Fruit fly (Drosophila melanogaster) S2 (cell line): Measurements from ENCODE around the gene Rlb1.

Experiments
- CG8478 ChIP-seq: fragments of >200 bp; optimal IDR thresholded peaks from 2 replicates; lab custom pipeline; 2018
- CTCF ChIP-seq, 2 experiments: fragments of >200 bp; optimal IDR thresholded peaks; 2 replicates each; lab custom pipeline; 2018

Rlb1 gene

DNA sequence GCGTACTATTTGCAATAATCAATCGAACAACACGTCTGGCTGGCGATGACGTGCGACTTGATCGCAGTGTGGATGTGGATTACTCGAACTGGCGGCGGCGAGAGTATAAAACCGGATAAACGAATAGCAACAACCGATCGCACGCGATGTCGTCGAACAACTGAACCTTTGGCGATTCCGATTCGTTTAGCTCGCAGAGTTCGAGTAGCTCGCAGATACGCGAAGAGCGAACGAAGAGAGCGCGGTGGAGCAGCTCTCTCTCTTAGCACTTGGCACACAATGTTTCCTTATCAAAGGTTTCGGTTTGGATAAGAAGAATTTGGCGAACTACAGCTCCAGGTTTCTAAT lies 10.7 kb upstream of the Rlb1 start, which contains the start of gene RhoL:
Gene RhoL, minus strand, starts transcription at position 166 of the 348 bp plus-strand sequence.
- TF ChIP-seq CG8478 (lab: Kevin White, UChicago), result no peak
- no peak for TF ChIP-seq CTCF (optimal IDR thresholded peaks at IDR 0.05; lab: Kevin White, UChicago)

dm6 chr3R:9503329-9504088 lies 9.6 kb upstream of the Rlb1 start:
- TF ChIP-seq CTCF (optimal IDR thresholded peaks at IDR 0.05; lab: Kevin White, UChicago) (no peak), CG8478 (lab: Kevin White, UChicago) (no peak)

- TF ChIP-seq CG8478 (lab: Kevin White, UChicago), result no peak
- no peak for TF ChIP-seq CTCF (optimal IDR thresholded peaks at IDR 0.05; lab: Kevin White, UChicago)
Observed at dm6 chr3R:9504355-9504754, 8.8 kb upstream of the Rlb1 start, which contains the start of gene CG8149. Gene CG8149 (plus strand): TSS chr3R:9504656.

DNA sequence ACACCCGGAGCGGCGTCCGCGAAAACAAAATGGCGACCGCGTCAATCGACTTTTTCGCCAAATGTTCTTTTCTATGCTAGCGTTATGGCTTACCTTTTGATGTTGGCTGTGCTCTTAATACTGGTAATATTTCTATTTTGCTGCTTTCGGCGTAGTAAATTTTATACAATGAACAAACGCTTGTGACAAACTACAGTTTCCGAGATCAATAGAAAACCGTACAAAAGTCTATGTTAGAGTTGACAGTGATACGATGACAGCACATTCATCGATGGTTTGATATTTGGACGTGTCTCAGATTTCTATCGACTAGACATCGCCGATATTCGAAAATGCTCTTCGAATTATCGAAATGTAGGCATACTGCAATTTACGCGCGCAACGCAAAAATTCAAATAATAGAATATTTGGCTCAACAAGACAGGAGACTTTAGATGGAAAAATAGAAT lies 3.0 kb upstream of the Rlb1 start, which contains the start of gene rump:
Gene rump, minus strand, starts transcription at position 255 of the 449 bp plus-strand sequence.
- TF ChIP-seq CG8478 (lab: Kevin White, UChicago) (no peak), CTCF (optimal IDR thresholded peaks at IDR 0.05; lab: Kevin White, UChicago) (no peak)

- no peak for TF ChIP-seq CTCF (optimal IDR thresholded peaks at IDR 0.05; lab: Kevin White, UChicago)
- TF ChIP-seq CG8478 (lab: Kevin White, UChicago), result no peak
Observed at dm6 chr3R:9512193-9513051, 705 bp upstream of the Rlb1 start.

dm6 chr3R:9515860-9516344 lies 2.8 kb downstream of the Rlb1 start, which contains the start of the genes mRpL47, CG8176 and Kdm3:
Gene mRpL47 (minus strand): TSS chr3R:9515908.
Gene CG8176 (plus strand): TSS chr3R:9516007.
Gene Kdm3 (plus strand): TSS chr3R:9516007.
- no peak for TF ChIP-seq CG8478 (lab: Kevin White, UChicago)
- peak; percentile 58 to 61 for TF ChIP-seq CTCF (optimal IDR thresholded peaks at IDR 0.05; lab: Kevin White, UChicago)

DNA sequence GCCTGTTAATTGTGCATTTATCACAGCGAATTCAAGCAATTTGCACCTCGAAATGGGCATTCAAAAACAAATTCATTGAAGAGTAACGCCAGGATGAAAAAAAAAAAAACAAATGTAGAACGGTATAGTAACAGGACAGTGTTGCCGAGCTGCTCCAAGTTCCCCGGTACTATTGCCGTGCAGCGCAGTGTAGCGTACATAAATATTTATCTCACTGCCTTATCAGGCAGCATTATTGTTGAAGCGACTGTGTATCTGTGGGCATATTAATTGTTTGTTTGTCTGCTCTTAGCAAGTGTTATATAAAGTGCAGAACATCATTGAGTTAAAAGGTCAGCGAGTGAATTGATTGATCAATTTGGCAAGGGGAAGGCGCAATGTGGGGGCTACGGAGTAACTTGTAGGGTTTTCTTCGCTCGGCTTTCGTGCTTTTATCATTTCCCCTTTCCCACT lies 3.3 kb downstream of the Rlb1 start:
- no peak for TF ChIP-seq CTCF (optimal IDR thresholded peaks at IDR 0.05; lab: Kevin White, UChicago)
- TF ChIP-seq CG8478 (lab: Kevin White, UChicago), result no peak

DNA sequence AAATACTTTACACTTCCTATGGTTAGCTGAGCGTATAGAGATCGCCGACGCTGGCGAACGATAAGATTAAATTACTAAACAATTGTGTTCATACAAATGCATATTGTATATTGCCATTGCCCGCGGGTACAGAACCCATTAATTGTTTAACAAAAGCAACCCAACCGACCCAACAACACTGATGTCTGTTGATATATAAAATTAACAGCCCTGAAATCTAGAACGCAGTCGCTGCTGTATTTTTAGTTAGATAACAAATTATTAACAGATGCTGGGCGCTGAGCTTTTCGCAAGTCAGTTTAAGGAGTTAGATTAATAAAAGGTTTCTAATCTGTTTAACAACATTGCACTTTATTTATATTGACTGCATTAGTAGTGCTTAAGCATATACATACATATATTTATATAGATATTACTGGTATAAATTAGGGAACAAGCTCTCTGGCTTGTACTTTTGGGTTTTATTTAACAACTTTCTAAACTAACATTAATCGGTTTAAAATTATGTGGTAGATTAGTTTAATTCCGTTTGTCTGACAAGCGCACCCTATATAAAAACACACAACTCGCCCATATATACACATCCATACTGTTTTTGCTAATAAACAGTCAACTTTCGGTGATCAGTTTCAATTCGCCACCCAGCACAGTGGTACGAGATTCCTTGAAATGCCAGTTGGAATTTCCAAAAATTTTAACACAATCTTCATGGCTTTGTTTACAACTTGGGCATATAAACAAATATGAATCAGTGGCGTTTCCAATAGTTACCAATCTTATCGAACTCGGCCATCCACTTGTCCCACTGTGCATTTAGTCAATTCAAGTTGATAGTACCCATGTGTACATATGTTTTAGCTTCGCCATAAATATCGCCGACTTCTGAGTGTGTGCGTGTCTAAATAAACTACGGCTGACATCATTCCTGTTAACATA lies 15.0 kb downstream of the Rlb1 start:
- TF ChIP-seq CG8478 (lab: Kevin White, UChicago), result no peak
- no peak for TF ChIP-seq CTCF (optimal IDR thresholded peaks at IDR 0.05; lab: Kevin White, UChicago)

- TF ChIP-seq CTCF (optimal IDR thresholded peaks at IDR 0.05; lab: Kevin White, UChicago) (no peak), CG8478 (lab: Kevin White, UChicago) (no peak)
Observed at dm6 chr3R:9529387-9529897, 16.3 kb downstream of the Rlb1 start.

- TF ChIP-seq CG8478 (lab: Kevin White, UChicago) (no peak), CTCF (optimal IDR thresholded peaks at IDR 0.05; lab: Kevin White, UChicago) (no peak)
Observed at dm6 chr3R:9529913-9530312, 16.8 kb downstream of the Rlb1 start.

DNA sequence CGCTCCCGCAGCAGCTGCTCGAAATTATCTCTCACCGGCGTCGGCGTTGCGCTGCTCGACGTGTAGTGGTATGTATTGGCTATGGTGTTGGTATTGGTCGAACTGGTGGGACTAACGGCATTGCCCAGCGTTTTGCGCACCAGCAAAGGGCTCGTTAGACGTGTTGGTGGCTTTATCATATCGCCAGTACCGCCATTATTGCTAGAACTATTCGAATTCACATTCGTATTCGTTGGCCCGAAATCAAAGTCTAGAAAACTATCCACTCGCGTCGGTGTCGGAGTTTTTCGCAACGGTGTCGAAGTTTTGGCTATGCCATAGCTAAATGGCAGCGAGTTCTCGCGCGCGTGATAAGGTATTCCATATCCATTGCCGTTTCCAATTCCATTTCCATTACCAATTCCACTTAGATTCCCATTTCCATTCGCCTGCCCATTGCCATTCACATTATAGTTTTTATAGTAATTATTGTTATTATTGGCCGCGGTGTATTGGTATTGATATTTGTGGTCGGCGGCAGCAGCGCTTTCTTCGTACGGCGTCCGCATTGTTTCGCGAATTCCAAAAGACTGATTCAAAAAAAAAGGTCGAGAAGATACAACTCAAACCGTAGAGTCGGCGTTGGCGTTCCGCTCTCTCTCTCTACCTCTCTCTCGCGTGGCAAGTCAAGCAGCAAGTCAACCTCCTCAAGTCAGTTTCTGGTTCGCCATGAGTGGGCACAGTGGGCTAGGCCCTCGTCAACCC lies 19.5 kb downstream of the Rlb1 start, which contains the start of gene by:
Gene by, minus strand, starts transcription at position 575 of the 744 bp plus-strand sequence.
- TF ChIP-seq CTCF (optimal IDR thresholded peaks at IDR 0.05; lab: Kevin White, UChicago), result no peak
- no peak for TF ChIP-seq CG8478 (lab: Kevin White, UChicago)
